Worm (Caenorhabditis elegans): Measurements from ENCODE around the gene R10E8.6.

- TF ChIP-seq unc-39 (tag; optimal IDR thresholded peaks at IDR 0.05) = no peak
- no peak for TF ChIP-seq pqm-1 (tag; optimal IDR thresholded peaks at IDR 0.05)
- TF ChIP-seq elt-2 (tag; optimal IDR thresholded peaks at IDR 0.05) = no peak
- TF ChIP-seq unc-62 (GFP tag; optimal IDR thresholded peaks at IDR 0.05) = no peak
- no peak for TF ChIP-seq daf-12 (tag; optimal IDR thresholded peaks at IDR 0.05)
- no peak for TF ChIP-seq ama-1 (optimal IDR thresholded peaks at IDR 0.05)
- no peak for TF ChIP-seq sea-2 (GFP tag; optimal IDR thresholded peaks at IDR 0.05)
- TF ChIP-seq zag-1 (tag; optimal IDR thresholded peaks at IDR 0.05) = no peak
Observed at ce11 chrV:18235808-18236207, 30.4 kb downstream of the R10E8.6 start.
